Worm (Caenorhabditis elegans) whole organism, L1 larva: ENCODE measurements around the gene F43G6.7.

Source experiments
- C34B4.2 ChIP-seq: sonication (generic microtip); optimal IDR thresholded peaks from 2 replicates; lab custom pipeline; 2017; ENCODE audit warnings: mild to moderate bottlenecking, missing genetic modification characterization, missing compliant biosample characterization
- F16B12.6 ChIP-seq: fragments of 150-350 bp; optimal IDR thresholded peaks from 2 replicates; lab custom pipeline; 2014; ENCODE audit warnings: missing biosample characterization, missing genetic modification characterization
- alr-1 ChIP-seq: fragments of 200-800 bp; sonication (Bioruptor generic); optimal IDR thresholded peaks from 2 replicates; lab custom pipeline; 2018; ENCODE audit warnings: borderline replicate concordance, mild to moderate bottlenecking, missing genetic modification characterization, missing compliant biosample characterization
- ama-1 ChIP-seq: fragments of 150-350 bp; optimal IDR thresholded peaks from 2 replicates; lab custom pipeline; 2014
- blmp-1 ChIP-seq: fragments of 150-350 bp; optimal IDR thresholded peaks from 2 replicates; lab custom pipeline; 2014; ENCODE audit warnings: missing biosample characterization, missing genetic modification characterization
- ceh-90 ChIP-seq: sonication (generic microtip); optimal IDR thresholded peaks from 2 replicates; lab custom pipeline; 2016; ENCODE audit warnings: missing genetic modification characterization, missing compliant biosample characterization
- dpl-1 ChIP-seq, 3 experiments: fragments of 150-350 bp in 2 of 3; sonication (generic microtip) in 1 of 3; optimal IDR thresholded peaks; 2 replicates each; lab custom pipeline; 2014 to 2017; ENCODE audit warnings: missing biosample characterization in 3 of 3, missing genetic modification characterization in 3 of 3, missing genetic modification reagents in 3 of 3
- dsc-1 ChIP-seq: sonication (generic microtip); optimal IDR thresholded peaks from 2 replicates; lab custom pipeline; 2016; ENCODE audit warnings: mild to moderate bottlenecking, missing genetic modification characterization, missing compliant biosample characterization
- egl-13 ChIP-seq: sonication (generic microtip); optimal IDR thresholded peaks from 2 replicates; lab custom pipeline; 2016; ENCODE audit warnings: missing genotype, missing genetic modification reagents, missing genetic modification characterization, missing compliant biosample characterization
- egl-27 ChIP-seq, 2 experiments: fragments of 150-350 bp in 1 of 2; sonication (generic microtip); optimal IDR thresholded peaks; 3 replicates each; lab custom pipeline; 2017 to 2018; ENCODE audit warnings: missing biosample characterization in 2 of 2, missing genetic modification characterization in 2 of 2, missing genetic modification reagents in 2 of 2
- elt-3 ChIP-seq, 6 experiments: fragments of 150-350 bp in 1 of 6; sonication (generic microtip); optimal IDR thresholded peaks; 2 replicates each; lab custom pipeline; 2017 to 2018; ENCODE audit warnings: missing biosample characterization in 6 of 6, missing genetic modification characterization in 6 of 6, inconsistent platforms in 1 of 6
- fkh-10 ChIP-seq: sonication (generic microtip); optimal IDR thresholded peaks from 2 replicates; lab custom pipeline; 2017; ENCODE audit warnings: missing biosample characterization, missing genetic modification reagents, missing genetic modification characterization
- fkh-4 ChIP-seq: sonication (generic microtip); optimal IDR thresholded peaks from 2 replicates; lab custom pipeline; 2016; ENCODE audit warnings: missing compliant biosample characterization, missing genetic modification characterization, borderline replicate concordance
- grh-1 ChIP-seq: fragments of 200-800 bp; sonication (Bioruptor generic); IDR thresholded peaks from 2 replicates; pipeline ENCODE4 v1.3.6; 2022; ENCODE audit warnings: missing genetic modification reagents, missing genetic modification characterization, missing compliant biosample characterization
- hlh-17 ChIP-seq: fragments of 200-800 bp; sonication (Bioruptor generic); optimal IDR thresholded peaks from 2 replicates; lab custom pipeline; 2018; ENCODE audit warnings: missing genetic modification characterization, mild to moderate bottlenecking, missing compliant biosample characterization, moderate library complexity, borderline replicate concordance
- hlh-4 ChIP-seq: sonication (generic microtip); optimal IDR thresholded peaks from 2 replicates; lab custom pipeline; 2016; ENCODE audit warnings: mild to moderate bottlenecking, missing genetic modification characterization, missing compliant biosample characterization
- irx-1 ChIP-seq: sonication (generic microtip); optimal IDR thresholded peaks from 2 replicates; lab custom pipeline; 2016; ENCODE audit warnings: missing genetic modification characterization, missing compliant biosample characterization
- isw-1 ChIP-seq: fragments of 200-800 bp; sonication (Bioruptor generic); IDR thresholded peaks from 2 replicates; pipeline ENCODE4 v1.3.6; 2022; ENCODE audit warnings: missing genetic modification characterization, missing compliant biosample characterization
- jun-1 ChIP-seq: fragments of 150-350 bp; optimal IDR thresholded peaks from 2 replicates; lab custom pipeline; 2014; ENCODE audit warnings: missing biosample characterization, missing genetic modification reagents, missing genetic modification characterization
- lin-13 ChIP-seq: fragments of 150-350 bp; optimal IDR thresholded peaks from 2 replicates; lab custom pipeline; 2014; ENCODE audit warnings: missing biosample characterization, missing genetic modification reagents, missing genetic modification characterization
- lin-14 ChIP-seq: fragments of 200-800 bp; sonication (Bioruptor generic); optimal IDR thresholded peaks from 2 replicates; lab custom pipeline; 2018; ENCODE audit warnings: mild to moderate bottlenecking, missing genetic modification characterization, moderate library complexity, missing compliant biosample characterization
- lin-15B ChIP-seq: fragments of 150-350 bp; sonication (generic microtip); optimal IDR thresholded peaks from 3 replicates; lab custom pipeline; 2014; ENCODE audit warnings: missing biosample characterization, missing genetic modification characterization
- lsy-2 ChIP-seq, 2 experiments: fragments of 150-350 bp; optimal IDR thresholded peaks; 2 replicates each; lab custom pipeline; 2014; ENCODE audit warnings: missing biosample characterization in 2 of 2, missing genetic modification characterization in 2 of 2
- mab-9 ChIP-seq: fragments of 200-800 bp; sonication (Bioruptor generic); IDR thresholded peaks from 2 replicates; pipeline ENCODE4 v1.3.6; 2022; ENCODE audit warnings: missing genetic modification reagents, missing genetic modification characterization, missing compliant biosample characterization
- mef-2 ChIP-seq: fragments of 150-350 bp; optimal IDR thresholded peaks from 2 replicates; lab custom pipeline; 2014; ENCODE audit warnings: missing biosample characterization, missing genetic modification characterization
- mep-1 ChIP-seq: fragments of 150-350 bp; optimal IDR thresholded peaks from 2 replicates; lab custom pipeline; 2014; ENCODE audit warnings: missing biosample characterization, missing genetic modification characterization
- nhr-12 ChIP-seq: sonication (generic microtip); optimal IDR thresholded peaks from 2 replicates; lab custom pipeline; 2017; ENCODE audit warnings: missing biosample characterization, missing genetic modification characterization
- nhr-19 ChIP-seq: fragments of 200-800 bp; sonication (Bioruptor generic); conservative IDR thresholded peaks from 2 replicates; pipeline ENCODE4 v1.3.6; 2022; ENCODE audit warnings: missing genetic modification characterization, missing compliant biosample characterization
- nhr-20 ChIP-seq: sonication (generic microtip); optimal IDR thresholded peaks from 2 replicates; lab custom pipeline; 2016; ENCODE audit warnings: mild to moderate bottlenecking, missing genetic modification characterization, missing compliant biosample characterization
- nhr-237 ChIP-seq: fragments of 150-350 bp; optimal IDR thresholded peaks from 2 replicates; lab custom pipeline; 2014; ENCODE audit warnings: missing biosample characterization, missing genetic modification characterization
- nhr-28 ChIP-seq: fragments of 150-350 bp; optimal IDR thresholded peaks from 2 replicates; lab custom pipeline; 2014; ENCODE audit warnings: missing biosample characterization, missing genetic modification characterization
- nhr-47 ChIP-seq: sonication (generic microtip); optimal IDR thresholded peaks from 2 replicates; lab custom pipeline; 2016; ENCODE audit warnings: mild to moderate bottlenecking, missing genetic modification characterization, moderate library complexity, missing compliant biosample characterization
- nhr-71 ChIP-seq: sonication (generic microtip); optimal IDR thresholded peaks from 2 replicates; lab custom pipeline; 2016; ENCODE audit warnings: mild to moderate bottlenecking, missing genetic modification characterization, moderate library complexity, missing compliant biosample characterization
- nhr-76 ChIP-seq: sonication (generic microtip); optimal IDR thresholded peaks from 2 replicates; lab custom pipeline; 2017; ENCODE audit warnings: missing biosample characterization, missing genetic modification characterization
- nhr-77 ChIP-seq: fragments of 150-350 bp; optimal IDR thresholded peaks from 2 replicates; lab custom pipeline; 2014; ENCODE audit warnings: missing biosample characterization, missing genetic modification characterization
- nhr-84 ChIP-seq: sonication (generic microtip); optimal IDR thresholded peaks from 2 replicates; lab custom pipeline; 2017; ENCODE audit warnings: missing biosample characterization, missing genetic modification characterization
- nhr-85 ChIP-seq: sonication (generic microtip); peaks from one replicate; lab custom pipeline; 2016; ENCODE audit warnings: missing genetic modification characterization, inconsistent platforms, missing compliant biosample characterization
- nhr-90 ChIP-seq: sonication (generic microtip); optimal IDR thresholded peaks from 2 replicates; lab custom pipeline; 2016; ENCODE audit warnings: mild to moderate bottlenecking, missing genetic modification characterization, missing compliant biosample characterization; ENCODE audit not compliant: poor library complexity
- pqm-1 ChIP-seq: sonication (generic microtip); optimal IDR thresholded peaks from 3 replicates; lab custom pipeline; 2017; ENCODE audit warnings: missing biosample characterization, missing genetic modification characterization
- skn-1 ChIP-seq: fragments of 150-350 bp; optimal IDR thresholded peaks from 2 replicates; lab custom pipeline; 2014; ENCODE audit warnings: missing biosample characterization, missing genetic modification characterization
- snpc-4 ChIP-seq: fragments of 150-350 bp; optimal IDR thresholded peaks from 2 replicates; lab custom pipeline; 2014; ENCODE audit warnings: missing biosample characterization, missing genetic modification characterization
- snu-23 ChIP-seq: sonication (generic microtip); optimal IDR thresholded peaks from 2 replicates; lab custom pipeline; 2016; ENCODE audit warnings: missing genetic modification characterization, missing compliant biosample characterization
- sptf-1 ChIP-seq: fragments of 150-350 bp; optimal IDR thresholded peaks from 2 replicates; lab custom pipeline; 2014; ENCODE audit warnings: missing biosample characterization, missing genetic modification characterization
- sup-37 ChIP-seq: fragments of 200-800 bp; sonication (Bioruptor generic); optimal IDR thresholded peaks from 2 replicates; lab custom pipeline; 2018; ENCODE audit warnings: mild to moderate bottlenecking, missing genetic modification characterization, missing compliant biosample characterization
- tbx-2 ChIP-seq: sonication (generic microtip); optimal IDR thresholded peaks from 2 replicates; lab custom pipeline; 2016; ENCODE audit warnings: missing genetic modification characterization, missing compliant biosample characterization
- vab-15 ChIP-seq: sonication (generic microtip); optimal IDR thresholded peaks from 2 replicates; lab custom pipeline; 2017; ENCODE audit warnings: missing genotype, mild to moderate bottlenecking, missing genetic modification characterization, missing compliant biosample characterization
- ztf-11 ChIP-seq, 2 experiments: sonication (generic microtip); optimal IDR thresholded peaks; 2 replicates each; lab custom pipeline; 2016 to 2017; ENCODE audit warnings: missing genetic modification characterization in 2 of 2, missing biosample characterization in 1 of 2, missing compliant biosample characterization in 1 of 2

The F43G6.7 gene

ce11 chrII:11838353-11838752 is 27.8 kb downstream of the F43G6.7 start (continued):
- no peak for TF ChIP-seq isw-1
- TF ChIP-seq mab-9, result no peak
- TF ChIP-seq sup-37 (GFP tag; lab: Kevin White, UChicago), result no peak
- TF ChIP-seq nhr-77 (tag; lab: Kevin White, UChicago), result no peak
- TF ChIP-seq irx-1 (tag; lab: Kevin White, UChicago), result no peak
- no peak for TF ChIP-seq jun-1
- TF ChIP-seq ama-1 (lab: Kevin White, UChicago), result no peak
- TF ChIP-seq vab-15 (tag; lab: Kevin White, UChicago), result no peak
- TF ChIP-seq fkh-4, result no peak
- no peak for TF ChIP-seq dpl-1 (GFP tag; optimal IDR thresholded peaks at IDR 0.05; lab: Kevin White, UChicago)
- no peak for TF ChIP-seq nhr-84
- no peak for TF ChIP-seq sptf-1 (tag; lab: Kevin White, UChicago)
- TF ChIP-seq pqm-1 (tag; lab: Kevin White, UChicago), result no peak
- TF ChIP-seq nhr-12 (tag; lab: Kevin White, UChicago), result no peak
- no peak for TF ChIP-seq egl-13 (tag; lab: Kevin White, UChicago)
- TF ChIP-seq nhr-20, result peak; percentile 81
- TF ChIP-seq hlh-4, result no peak
- peak; percentile 76 for TF ChIP-seq nhr-71 (tag; lab: Kevin White, UChicago)
- TF ChIP-seq C34B4.2 (tag; lab: Kevin White, UChicago), result no peak
- TF ChIP-seq alr-1, result no peak
- TF ChIP-seq dsc-1 (tag; lab: Kevin White, UChicago), result no peak
- no peak for TF ChIP-seq nhr-237
- TF ChIP-seq F16B12.6, result no peak
- TF ChIP-seq, all 84 proteins: peak for 14

- TF ChIP-seq lin-15B (tag; lab: Kevin White, UChicago) (no peak), blmp-1 (tag; lab: Kevin White, UChicago) (peak; percentile 15), nhr-19 (GFP tag; lab: Robert Waterston, UW) (peak; percentile 21; the same call in 1 of the 2 replicates), lsy-2 (tag; optimal IDR thresholded peaks at IDR 0.05; lab: Kevin White, UChicago) (peak in 1 of 2 experiments; percentile 18), nhr-76 (tag; lab: Kevin White, UChicago) (no peak), nhr-20 (peak; percentile 60), nhr-71 (tag; lab: Kevin White, UChicago) (peak; percentile 64), lin-14 (peak; percentile 50), nhr-85 (tag; lab: Kevin White, UChicago) (peak; percentile 89), snu-23 (peak; percentile 14), elt-3 (tag; optimal IDR thresholded peaks at IDR 0.05; lab: Kevin White, UChicago) (peak in 1 of 6 experiments; percentile 48)
Measured at ce11 chrII:11839116-11839515, 28.5 kb downstream of the F43G6.7 start.

- TF ChIP-seq ceh-90, result no peak
- TF ChIP-seq lin-13, result no peak
- TF ChIP-seq snu-23, result peak; percentile 35
- TF ChIP-seq nhr-90 (tag; lab: Kevin White, UChicago), result peak; percentile 59
- TF ChIP-seq mep-1, result no peak
- no peak for TF ChIP-seq hlh-17 (GFP tag; lab: Kevin White, UChicago)
- TF ChIP-seq nhr-71 (tag; lab: Kevin White, UChicago), result peak; percentile 57
- no peak for TF ChIP-seq mef-2 (tag; lab: Kevin White, UChicago)
- TF ChIP-seq fkh-10 (GFP tag; lab: Kevin White, UChicago), result no peak
- TF ChIP-seq nhr-47 (tag; lab: Kevin White, UChicago), result peak; percentile 40
- no peak for TF ChIP-seq tbx-2 (tag; lab: Kevin White, UChicago)
- 0 out of 2 replicates have a peak, but pooled peaks have one; percentile 21 for TF ChIP-seq nhr-19 (GFP tag; lab: Robert Waterston, UW)
- peak; percentile 80 for TF ChIP-seq snpc-4
- no peak for TF ChIP-seq mab-9
- TF ChIP-seq nhr-28 (tag; lab: Kevin White, UChicago), result no peak
- TF ChIP-seq egl-27 (tag; optimal IDR thresholded peaks at IDR 0.05; lab: Kevin White, UChicago), result no peak
- TF ChIP-seq alr-1, result no peak
- TF ChIP-seq lin-14, result peak; percentile 35
- TF ChIP-seq nhr-20, result peak; percentile 50
- TF ChIP-seq nhr-237, result no peak
- TF ChIP-seq grh-1 (GFP tag; lab: Robert Waterston, UW), result 0 out of 2 replicates have a peak, but pooled peaks have one; percentile 14
- TF ChIP-seq nhr-85 (tag; lab: Kevin White, UChicago), result peak; percentile 90
- TF ChIP-seq ztf-11 (tag; optimal IDR thresholded peaks at IDR 0.05; lab: Kevin White, UChicago), result no peak
- no peak for TF ChIP-seq skn-1 (tag; lab: Kevin White, UChicago)
- no peak for TF ChIP-seq nhr-84
Measured at ce11 chrII:11841653-11842052, 31.1 kb downstream of the F43G6.7 start.
